Worm (Caenorhabditis elegans) whole organism, L3 larva: ENCODE results near the gene F44F4.9.

Source experiments
- R02D3.7 ChIP-seq: fragments of 150-350 bp; optimal IDR thresholded peaks from 2 replicates; lab custom pipeline; 2014; ENCODE audit warnings: missing biosample characterization, missing genetic modification characterization
- aly-2 ChIP-seq: fragments of 150-350 bp; optimal IDR thresholded peaks from 2 replicates; lab custom pipeline; 2014; ENCODE audit warnings: missing biosample characterization, missing genetic modification characterization
- ama-1 ChIP-seq: fragments of 150-350 bp; optimal IDR thresholded peaks from 2 replicates; lab custom pipeline; 2018
- ceh-16 ChIP-seq: sonication (generic microtip); optimal IDR thresholded peaks from 2 replicates; lab custom pipeline; 2017; ENCODE audit warnings: missing biosample characterization, missing genetic modification characterization
- ceh-28 ChIP-seq: fragments of 150-350 bp; optimal IDR thresholded peaks from 2 replicates; lab custom pipeline; 2014; ENCODE audit warnings: missing biosample characterization, missing genetic modification reagents, missing genetic modification characterization
- ceh-82 ChIP-seq: fragments of 150-350 bp; optimal IDR thresholded peaks from 2 replicates; lab custom pipeline; 2014; ENCODE audit warnings: missing biosample characterization, missing genetic modification characterization
- egl-5 ChIP-seq: fragments of 150-350 bp; optimal IDR thresholded peaks from 2 replicates; lab custom pipeline; 2017; ENCODE audit warnings: missing biosample characterization, missing genetic modification reagents, missing genetic modification characterization, inconsistent platforms
- elt-1 ChIP-seq: fragments of 150-350 bp; optimal IDR thresholded peaks from 2 replicates; lab custom pipeline; 2014; ENCODE audit warnings: missing biosample characterization, missing genetic modification characterization
- elt-2 ChIP-seq: sonication (generic microtip); optimal IDR thresholded peaks from 2 replicates; lab custom pipeline; 2016; ENCODE audit warnings: missing genetic modification reagents, mild to moderate bottlenecking, missing genetic modification characterization, missing compliant biosample characterization
- eor-1 ChIP-seq, 2 experiments: fragments of 150-350 bp; optimal IDR thresholded peaks; 2 replicates each; lab custom pipeline; 2014 to 2018; ENCODE audit warnings: missing biosample characterization in 2 of 2, missing genetic modification characterization in 2 of 2
- fkh-10 ChIP-seq: sonication (generic microtip); optimal IDR thresholded peaks from 2 replicates; lab custom pipeline; 2017; ENCODE audit warnings: missing biosample characterization, missing genetic modification reagents, missing genetic modification characterization
- fkh-2 ChIP-seq: fragments of 150-350 bp; optimal IDR thresholded peaks from 2 replicates; lab custom pipeline; 2014; ENCODE audit warnings: missing biosample characterization, missing genetic modification reagents, missing genetic modification characterization
- fos-1 ChIP-seq: fragments of 150-350 bp; optimal IDR thresholded peaks from 2 replicates; lab custom pipeline; 2014; ENCODE audit warnings: missing biosample characterization, missing genetic modification characterization
- hmg-11 ChIP-seq: sonication (generic microtip); optimal IDR thresholded peaks from 2 replicates; lab custom pipeline; 2016; ENCODE audit warnings: missing genetic modification characterization, missing compliant biosample characterization
- jun-1 ChIP-seq: fragments of 150-350 bp; optimal IDR thresholded peaks from 2 replicates; lab custom pipeline; 2014; ENCODE audit warnings: missing biosample characterization, missing genetic modification reagents, missing genetic modification characterization
- lin-15B ChIP-seq: fragments of 150-350 bp; optimal IDR thresholded peaks from 2 replicates; lab custom pipeline; 2014; ENCODE audit warnings: missing biosample characterization, missing genetic modification characterization
- lin-39 ChIP-seq: fragments of 150-350 bp; optimal IDR thresholded peaks from 2 replicates; lab custom pipeline; 2018; ENCODE audit warnings: missing biosample characterization, missing genetic modification reagents, missing genetic modification characterization
- lsy-12 ChIP-seq: sonication (generic microtip); optimal IDR thresholded peaks from 2 replicates; lab custom pipeline; 2016; ENCODE audit warnings: mild to moderate bottlenecking, missing genetic modification characterization, missing compliant biosample characterization
- nfya-1 ChIP-seq: sonication (generic microtip); optimal IDR thresholded peaks from 2 replicates; lab custom pipeline; 2017; ENCODE audit warnings: missing genetic modification characterization, mild to moderate bottlenecking, missing compliant biosample characterization, antibody characterized with exemption, moderate library complexity; ENCODE audit not compliant: insufficient read depth
- nhr-12 ChIP-seq: fragments of 150-350 bp; optimal IDR thresholded peaks from 2 replicates; lab custom pipeline; 2014; ENCODE audit warnings: missing biosample characterization, missing genetic modification characterization
- nhr-23 ChIP-seq: fragments of 150-350 bp; optimal IDR thresholded peaks from 2 replicates; lab custom pipeline; 2014; ENCODE audit warnings: missing biosample characterization, missing genetic modification reagents, missing genetic modification characterization
- nhr-237 ChIP-seq: fragments of 150-350 bp; optimal IDR thresholded peaks from 2 replicates; lab custom pipeline; 2014; ENCODE audit warnings: missing biosample characterization, missing genetic modification characterization
- nhr-25 ChIP-seq: sonication (generic microtip); optimal IDR thresholded peaks from 2 replicates; lab custom pipeline; 2017; ENCODE audit warnings: missing biosample characterization, missing genetic modification characterization
- nhr-28 ChIP-seq: fragments of 150-350 bp; optimal IDR thresholded peaks from 2 replicates; lab custom pipeline; 2014; ENCODE audit warnings: missing biosample characterization, missing genetic modification characterization
- nhr-43 ChIP-seq: sonication (generic microtip); optimal IDR thresholded peaks from 2 replicates; lab custom pipeline; 2016; ENCODE audit warnings: mild to moderate bottlenecking, missing genetic modification characterization, missing compliant biosample characterization; ENCODE audit not compliant: poor library complexity, severe bottlenecking
- nhr-67 ChIP-seq: fragments of 150-350 bp; optimal IDR thresholded peaks from 2 replicates; lab custom pipeline; 2014; ENCODE audit warnings: missing biosample characterization, missing genetic modification characterization
- nhr-76 ChIP-seq: fragments of 150-350 bp; sonication (generic microtip); optimal IDR thresholded peaks from 5 replicates; lab custom pipeline; 2014; ENCODE audit warnings: missing biosample characterization, missing genetic modification characterization
- pha-4 ChIP-seq: fragments of 150-350 bp; optimal IDR thresholded peaks from 2 replicates; lab custom pipeline; 2014; ENCODE audit warnings: missing biosample characterization, missing genetic modification reagents, missing genetic modification characterization
- skn-1 ChIP-seq: fragments of 150-350 bp; optimal IDR thresholded peaks from 2 replicates; lab custom pipeline; 2014; ENCODE audit warnings: missing biosample characterization, missing genetic modification characterization
- snpc-4 ChIP-seq: fragments of 150-350 bp; optimal IDR thresholded peaks from 2 replicates; lab custom pipeline; 2014; ENCODE audit warnings: missing biosample characterization, missing genetic modification characterization
- tbx-2 ChIP-seq: sonication (generic microtip); optimal IDR thresholded peaks from 2 replicates; lab custom pipeline; 2016; ENCODE audit warnings: mild to moderate bottlenecking, missing genetic modification characterization, missing compliant biosample characterization
- unc-62 ChIP-seq: fragments of 150-350 bp; sonication (generic microtip); optimal IDR thresholded peaks from 4 replicates; lab custom pipeline; 2014; ENCODE audit warnings: missing biosample characterization, missing genetic modification reagents, missing genetic modification characterization
- zag-1 ChIP-seq: fragments of 150-350 bp; optimal IDR thresholded peaks from 2 replicates; lab custom pipeline; 2014; ENCODE audit warnings: missing biosample characterization, missing genetic modification characterization
- ztf-11 ChIP-seq: fragments of 150-350 bp; optimal IDR thresholded peaks from 2 replicates; lab custom pipeline; 2014; ENCODE audit warnings: missing biosample characterization, missing genetic modification characterization
- ztf-4 ChIP-seq: fragments of 150-350 bp; optimal IDR thresholded peaks from 2 replicates; lab custom pipeline; 2014; ENCODE audit warnings: missing biosample characterization, missing genetic modification characterization

Gene F44F4.9

ce11 chrII:10880625-10881024, 35.0 kb downstream of the F44F4.9 start, which contains the start of gene lurp-1:
TSS of gene lurp-1 (plus strand) at chrII:10880925.
- TF ChIP-seq ztf-4 (tag; lab: Kevin White, UChicago) (no peak), nhr-43 (tag; lab: Kevin White, UChicago) (no peak), nhr-76 (tag; lab: Kevin White, UChicago) (no peak), fos-1 (tag; lab: Kevin White, UChicago) (no peak), nhr-28 (tag; lab: Kevin White, UChicago) (no peak), skn-1 (tag; lab: Kevin White, UChicago) (no peak), ceh-28 (tag; lab: Kevin White, UChicago) (no peak), nfya-1 (tag; lab: Kevin White, UChicago) (no peak), lsy-12 (no peak), tbx-2 (tag; lab: Kevin White, UChicago) (no peak), nhr-67 (tag; lab: Kevin White, UChicago) (no peak), fkh-10 (GFP tag; lab: Kevin White, UChicago) (no peak), nhr-23 (tag; lab: Kevin White, UChicago) (no peak), eor-1 (tag; optimal IDR thresholded peaks at IDR 0.05; lab: Kevin White, UChicago) (no peak), jun-1 (no peak), snpc-4 (tag; lab: Kevin White, UChicago) (no peak)

- TF ChIP-seq nhr-76 (tag; lab: Kevin White, UChicago) (no peak), nhr-12 (tag; lab: Kevin White, UChicago) (no peak), ztf-4 (tag; lab: Kevin White, UChicago) (no peak), ztf-11 (tag; lab: Kevin White, UChicago) (no peak), zag-1 (tag; lab: Kevin White, UChicago) (no peak), elt-2 (tag; lab: Kevin White, UChicago) (no peak)
Measured at ce11 chrII:10873631-10874030, 42.0 kb downstream of the F44F4.9 start, which contains the start of gene orc-2. TSS of gene orc-2 (plus strand) at chrII:10873931.

DNA sequence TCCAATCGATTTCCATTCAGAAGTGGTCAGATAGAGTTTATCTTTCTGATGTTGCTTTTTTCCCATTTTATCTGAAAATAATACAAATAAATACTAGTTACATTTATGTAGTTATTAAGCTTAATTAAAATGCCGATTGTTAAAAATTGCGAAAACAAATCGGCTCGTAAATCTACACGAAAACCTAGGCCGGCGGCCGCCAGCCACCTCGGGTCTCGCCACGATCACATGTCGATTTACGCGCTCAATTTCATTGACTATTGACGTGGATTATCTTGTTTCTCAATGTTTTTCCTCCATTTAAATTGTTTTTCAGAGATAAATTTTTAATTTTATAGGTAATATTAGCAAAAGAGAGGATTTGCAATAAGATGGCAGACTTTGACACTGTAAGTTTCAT, 43.1 kb downstream of the F44F4.9 start, which contains the start of the genes cyn-4 and copz-1:
TSS of gene cyn-4 (minus strand) at position 71 of the 400 bp plus-strand sequence.
TSS of gene copz-1 (plus strand) at position 339 of the 400 bp plus-strand sequence.
- peak; percentile 29 for TF ChIP-seq elt-2 (tag; lab: Kevin White, UChicago)
- peak; percentile 90 for TF ChIP-seq nfya-1 (tag; lab: Kevin White, UChicago)
- peak; percentile 83 for TF ChIP-seq nhr-23 (tag; lab: Kevin White, UChicago)
- TF ChIP-seq elt-1 (tag; lab: Kevin White, UChicago): peak; percentile 30
- TF ChIP-seq lsy-12: peak; percentile 16
- TF ChIP-seq snpc-4 (tag; lab: Kevin White, UChicago): peak; percentile 87
- TF ChIP-seq lin-39 (tag; lab: Kevin White, UChicago): peak; percentile 80
- TF ChIP-seq unc-62 (GFP tag; lab: Kevin White, UChicago): no peak
- TF ChIP-seq eor-1 (tag; optimal IDR thresholded peaks at IDR 0.05; lab: Kevin White, UChicago): no peak
- no peak for TF ChIP-seq aly-2 (tag; lab: Kevin White, UChicago)
- no peak for TF ChIP-seq nhr-67 (tag; lab: Kevin White, UChicago)
- peak; percentile 75 for TF ChIP-seq nhr-43 (tag; lab: Kevin White, UChicago)
- TF ChIP-seq ceh-82: peak; percentile 63
- TF ChIP-seq ama-1: no peak
- TF ChIP-seq pha-4 (tag; lab: Kevin White, UChicago): peak; percentile 89
- no peak for TF ChIP-seq nhr-28 (tag; lab: Kevin White, UChicago)
- TF ChIP-seq nhr-237 (tag; lab: Kevin White, UChicago): no peak
- TF ChIP-seq nhr-25: peak; percentile 82
- peak; percentile 39 for TF ChIP-seq ceh-28 (tag; lab: Kevin White, UChicago)
- TF ChIP-seq fkh-2 (tag; lab: Kevin White, UChicago): no peak
- no peak for TF ChIP-seq ceh-16 (tag; lab: Kevin White, UChicago)
- no peak for TF ChIP-seq zag-1 (tag; lab: Kevin White, UChicago)
- peak; percentile 98 for TF ChIP-seq R02D3.7 (tag; lab: Kevin White, UChicago)
- TF ChIP-seq fkh-10 (GFP tag; lab: Kevin White, UChicago): peak; percentile 31
- TF ChIP-seq egl-5 (tag; lab: Kevin White, UChicago): peak; percentile 62
- TF ChIP-seq lin-15B (tag; lab: Kevin White, UChicago): peak; percentile 93
- TF ChIP-seq hmg-11 (tag; lab: Kevin White, UChicago): peak; percentile 60

DNA sequence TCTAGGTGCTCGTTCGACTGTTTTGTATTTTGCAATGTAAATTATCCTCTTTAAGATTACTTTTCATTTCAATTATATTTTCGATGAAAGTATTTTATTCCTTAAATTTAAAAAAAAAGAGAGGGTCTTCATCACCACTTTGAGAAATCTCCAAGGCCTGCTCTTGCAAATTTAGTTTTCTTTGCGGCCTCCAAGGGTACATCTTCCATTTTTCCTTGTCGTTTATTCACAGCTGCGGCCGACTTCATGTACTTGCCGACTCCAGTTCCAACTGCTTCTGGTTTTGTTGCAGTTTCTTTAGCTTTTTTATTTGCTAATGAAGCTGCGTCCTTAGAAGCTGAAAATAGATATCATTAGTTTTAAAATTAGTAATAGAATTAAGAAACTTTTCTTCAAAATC, 44.9 kb downstream of the F44F4.9 start:
- TF ChIP-seq jun-1: no peak
- TF ChIP-seq fkh-10 (GFP tag; lab: Kevin White, UChicago): no peak
- no peak for TF ChIP-seq tbx-2 (tag; lab: Kevin White, UChicago)
